Fruit fly (Drosophila melanogaster): ENCODE data around the gene CG11350.

The CG11350 gene

dm6 chr3L:4477656-4478254, 4.9 kb upstream of the CG11350 start:
- TF ChIP-seq CG9705 (GFP tag; optimal IDR thresholded peaks at IDR 0.05) (no peak), woc (GFP tag; optimal IDR thresholded peaks at IDR 0.05) (no peak), Vsx2 (GFP tag; optimal IDR thresholded peaks at IDR 0.05; ENCODE audit: partially characterized antibody) (no peak), N (GFP tag; optimal IDR thresholded peaks at IDR 0.05) (no peak), Dfd (GFP tag; optimal IDR thresholded peaks at IDR 0.05) (no peak), ey (GFP tag; optimal IDR thresholded peaks at IDR 0.05) (no peak), sage (GFP tag; optimal IDR thresholded peaks at IDR 0.05) (no peak), Sp1 (GFP tag; optimal IDR thresholded peaks at IDR 0.05) (no peak), dl (GFP tag; optimal IDR thresholded peaks at IDR 0.05; ENCODE audit: insufficient read depth in 1 of 2, partially characterized antibody in 2 of 2) (no peak), GATAd (GFP tag; optimal IDR thresholded peaks at IDR 0.05) (no peak), Abd-B (GFP tag; optimal IDR thresholded peaks at IDR 0.05) (no peak), pan (optimal IDR thresholded peaks at IDR 0.05) (no peak), dmrt93B (GFP tag; optimal IDR thresholded peaks at IDR 0.05) (no peak), usp (GFP tag; optimal IDR thresholded peaks at IDR 0.05) (no peak), Myc (optimal IDR thresholded peaks at IDR 0.05) (no peak), fru (GFP tag; optimal IDR thresholded peaks at IDR 0.05) (no peak), Dif (GFP tag; optimal IDR thresholded peaks at IDR 0.05; ENCODE audit: partially characterized antibody) (no peak)

dm6 chr3L:4479938-4480337, 2.7 kb upstream of the CG11350 start, which contains the start of gene CG7465:
TSS of gene CG7465 (plus strand) at chr3L:4480283.
- TF ChIP-seq Hr78 (GFP tag; optimal IDR thresholded peaks at IDR 0.05): no peak
- no peak for TF ChIP-seq Rel (GFP tag; optimal IDR thresholded peaks at IDR 0.05)
- no peak for TF ChIP-seq Rel (tag; optimal IDR thresholded peaks at IDR 0.05)
- TF ChIP-seq woc (GFP tag; optimal IDR thresholded peaks at IDR 0.05): no peak
- no peak for TF ChIP-seq Mio (GFP tag; optimal IDR thresholded peaks at IDR 0.05)
- no peak for TF ChIP-seq br (GFP tag; optimal IDR thresholded peaks at IDR 0.05)
- TF ChIP-seq Sp1 (GFP tag; optimal IDR thresholded peaks at IDR 0.05): no peak
- TF ChIP-seq rgr (GFP tag; optimal IDR thresholded peaks at IDR 0.05): no peak
- TF ChIP-seq GATAd (GFP tag; optimal IDR thresholded peaks at IDR 0.05): no peak
- no peak for TF ChIP-seq N (GFP tag; optimal IDR thresholded peaks at IDR 0.05)
- no peak for TF ChIP-seq h (GFP tag; optimal IDR thresholded peaks at IDR 0.05)
- TF ChIP-seq foxo (GFP tag; optimal IDR thresholded peaks at IDR 0.05): no peak

dm6 chr3L:4480764-4481163, 1.8 kb upstream of the CG11350 start:
- TF ChIP-seq CrebA (GFP tag; optimal IDR thresholded peaks at IDR 0.05; ENCODE audit: borderline replicate concordance) (no peak), rgr (GFP tag; optimal IDR thresholded peaks at IDR 0.05) (no peak), N (GFP tag; optimal IDR thresholded peaks at IDR 0.05) (no peak), Sp1 (GFP tag; optimal IDR thresholded peaks at IDR 0.05) (no peak), Mio (GFP tag; optimal IDR thresholded peaks at IDR 0.05) (no peak), Vsx2 (GFP tag; optimal IDR thresholded peaks at IDR 0.05; ENCODE audit: partially characterized antibody) (no peak), Hnf4 (GFP tag; optimal IDR thresholded peaks at IDR 0.05) (no peak), usp (GFP tag; optimal IDR thresholded peaks at IDR 0.05) (no peak), Hr83 (GFP tag; optimal IDR thresholded peaks at IDR 0.05; ENCODE audit: poor library complexity, severe bottlenecking) (no peak), h (GFP tag; optimal IDR thresholded peaks at IDR 0.05) (no peak), Rel (GFP tag; optimal IDR thresholded peaks at IDR 0.05) (no peak), Rel (tag; optimal IDR thresholded peaks at IDR 0.05) (no peak), Dfd (GFP tag; optimal IDR thresholded peaks at IDR 0.05) (no peak), CG9705 (GFP tag; optimal IDR thresholded peaks at IDR 0.05) (no peak)

dm6 chr3L:4484623-4485022, 2.0 kb downstream of the CG11350 start:
- TF ChIP-seq CG9705 (GFP tag; optimal IDR thresholded peaks at IDR 0.05) (no peak), Myc (optimal IDR thresholded peaks at IDR 0.05) (peak; percentile 50), Vsx2 (GFP tag; optimal IDR thresholded peaks at IDR 0.05; ENCODE audit: partially characterized antibody) (no peak), N (GFP tag; optimal IDR thresholded peaks at IDR 0.05) (peak; percentile 27)

- no peak for TF ChIP-seq Hr83 (GFP tag; optimal IDR thresholded peaks at IDR 0.05; ENCODE audit: poor library complexity, severe bottlenecking)
- TF ChIP-seq Sp1 (GFP tag; optimal IDR thresholded peaks at IDR 0.05): no peak
- no peak for TF ChIP-seq h (GFP tag; optimal IDR thresholded peaks at IDR 0.05)
- TF ChIP-seq Vsx2 (GFP tag; optimal IDR thresholded peaks at IDR 0.05; ENCODE audit: partially characterized antibody): no peak
- no peak for TF ChIP-seq tai (GFP tag; optimal IDR thresholded peaks at IDR 0.05)
- TF ChIP-seq Dfd (GFP tag; optimal IDR thresholded peaks at IDR 0.05): no peak
- TF ChIP-seq usp (GFP tag; optimal IDR thresholded peaks at IDR 0.05): no peak
- no peak for TF ChIP-seq Jra (GFP tag; optimal IDR thresholded peaks at IDR 0.05)
- TF ChIP-seq OdsH (GFP tag; optimal IDR thresholded peaks at IDR 0.05): no peak
- no peak for TF ChIP-seq ey (GFP tag; optimal IDR thresholded peaks at IDR 0.05)
- TF ChIP-seq dsf (GFP tag; optimal IDR thresholded peaks at IDR 0.05; ENCODE audit: borderline replicate concordance): no peak
- TF ChIP-seq CG32264 (GFP tag; optimal IDR thresholded peaks at IDR 0.05): no peak
- TF ChIP-seq lola (GFP tag; optimal IDR thresholded peaks at IDR 0.05): no peak
- TF ChIP-seq woc (GFP tag; optimal IDR thresholded peaks at IDR 0.05): no peak
- TF ChIP-seq rgr (GFP tag; optimal IDR thresholded peaks at IDR 0.05): no peak
- no peak for TF ChIP-seq fru (GFP tag; optimal IDR thresholded peaks at IDR 0.05)
- no peak for TF ChIP-seq Hnf4 (GFP tag; optimal IDR thresholded peaks at IDR 0.05)
- no peak for TF ChIP-seq pan (optimal IDR thresholded peaks at IDR 0.05)
- no peak for TF ChIP-seq Abd-B (GFP tag; optimal IDR thresholded peaks at IDR 0.05)
These were observed 6.9 kb downstream of the CG11350 start for dm6 chr3L:4489490-4489889.

All from whole organism, wandering third instar larva.